Worm (Caenorhabditis elegans) whole organism, L3 larva: ENCODE data around the gene cyp-34A8.

Source experiments
- fkh-10 ChIP-seq: sonication (generic microtip); optimal IDR thresholded peaks from 2 replicates; lab custom pipeline; 2017; ENCODE audit warnings: missing biosample characterization, missing genetic modification reagents, missing genetic modification characterization
- mdl-1 ChIP-seq: fragments of 150-350 bp; optimal IDR thresholded peaks from 2 replicates; lab custom pipeline; 2014; ENCODE audit warnings: missing biosample characterization, missing genetic modification characterization
- nhr-237 ChIP-seq: fragments of 150-350 bp; optimal IDR thresholded peaks from 2 replicates; lab custom pipeline; 2014; ENCODE audit warnings: missing biosample characterization, missing genetic modification characterization
- nhr-76 ChIP-seq: fragments of 150-350 bp; sonication (generic microtip); optimal IDR thresholded peaks from 5 replicates; lab custom pipeline; 2014; ENCODE audit warnings: missing biosample characterization, missing genetic modification characterization
- ztf-11 ChIP-seq: fragments of 150-350 bp; optimal IDR thresholded peaks from 2 replicates; lab custom pipeline; 2014; ENCODE audit warnings: missing biosample characterization, missing genetic modification characterization
- ztf-4 ChIP-seq: fragments of 150-350 bp; optimal IDR thresholded peaks from 2 replicates; lab custom pipeline; 2014; ENCODE audit warnings: missing biosample characterization, missing genetic modification characterization

DNA sequence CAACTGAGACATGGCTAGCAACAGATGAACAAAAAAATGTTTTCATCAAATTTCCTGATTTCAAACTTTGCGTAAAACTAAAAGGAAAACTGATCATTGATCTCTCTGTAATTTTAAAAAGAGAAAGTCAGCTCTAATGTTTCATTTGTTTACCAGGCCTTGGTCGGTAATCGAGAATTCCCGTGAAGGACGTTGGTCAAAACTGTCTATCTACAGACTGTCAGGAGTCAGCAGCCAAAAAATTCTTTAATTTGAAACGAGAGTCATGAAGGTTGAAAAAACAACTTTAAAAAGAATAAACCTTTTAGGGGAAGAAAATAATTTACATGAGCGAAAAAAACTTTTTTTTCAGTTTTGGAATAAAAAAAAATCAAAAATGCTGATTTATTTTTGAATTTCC is 17.5 kb upstream of the cyp-34A8 start:
- TF ChIP-seq nhr-76, result no peak
- TF ChIP-seq fkh-10, result no peak
- TF ChIP-seq nhr-237 (tag; lab: Kevin White, UChicago), result no peak
- TF ChIP-seq mdl-1 (tag; lab: Kevin White, UChicago), result no peak
- TF ChIP-seq ztf-4 (tag; lab: Kevin White, UChicago), result no peak
- TF ChIP-seq ztf-11 (tag; lab: Kevin White, UChicago), result no peak
